Worm (Caenorhabditis elegans) whole organism, late embryonic: ENCODE measurements around the gene C36C5.15.

ENCODE experiments used
- C08G9.2 ChIP-seq: sonication (generic microtip); optimal IDR thresholded peaks from 2 replicates; lab custom pipeline; 2016; ENCODE audit warnings: mild to moderate bottlenecking, missing genetic modification characterization, moderate library complexity, missing compliant biosample characterization
- K02D7.2 ChIP-seq: sonication (generic microtip); optimal IDR thresholded peaks from 2 replicates; lab custom pipeline; 2017; ENCODE audit warnings: mild to moderate bottlenecking, missing genetic modification characterization, missing compliant biosample characterization
- T23F11.4 ChIP-seq: fragments of 200-800 bp; sonication (Bioruptor generic); optimal IDR thresholded peaks from 2 replicates; lab custom pipeline; 2018; ENCODE audit warnings: mild to moderate bottlenecking, missing genetic modification characterization, missing compliant biosample characterization
- ahr-1 ChIP-seq: sonication (generic microtip); optimal IDR thresholded peaks from 2 replicates; lab custom pipeline; 2016; ENCODE audit warnings: missing genetic modification characterization, missing compliant biosample characterization
- ceh-14 ChIP-seq: sonication (generic microtip); optimal IDR thresholded peaks from 2 replicates; lab custom pipeline; 2016; ENCODE audit warnings: missing genotype, missing genetic modification characterization, missing compliant biosample characterization
- ceh-18 ChIP-seq: sonication (generic microtip); optimal IDR thresholded peaks from 2 replicates; lab custom pipeline; 2016; ENCODE audit warnings: missing genetic modification characterization, missing compliant biosample characterization
- ceh-19 ChIP-seq: fragments of 200-800 bp; sonication (Bioruptor generic); optimal IDR thresholded peaks from 2 replicates; lab custom pipeline; 2018; ENCODE audit warnings: mild to moderate bottlenecking, missing genetic modification characterization, missing compliant biosample characterization
- ceh-24 ChIP-seq: sonication (generic microtip); optimal IDR thresholded peaks from 2 replicates; lab custom pipeline; 2016; ENCODE audit warnings: mild to moderate bottlenecking, missing genetic modification characterization, missing compliant biosample characterization
- ceh-30 ChIP-seq: fragments of 150-350 bp; optimal IDR thresholded peaks from 2 replicates; lab custom pipeline; 2014; ENCODE audit warnings: missing biosample characterization, missing genetic modification characterization
- ceh-31 ChIP-seq: sonication (generic microtip); optimal IDR thresholded peaks from 2 replicates; lab custom pipeline; 2016; ENCODE audit warnings: missing genetic modification characterization, missing compliant biosample characterization
- ceh-34 ChIP-seq: sonication (generic microtip); optimal IDR thresholded peaks from 2 replicates; lab custom pipeline; 2016; ENCODE audit warnings: mild to moderate bottlenecking, missing genetic modification characterization, missing compliant biosample characterization
- ceh-48 ChIP-seq: sonication (generic microtip); optimal IDR thresholded peaks from 2 replicates; lab custom pipeline; 2016; ENCODE audit warnings: missing genetic modification characterization, inconsistent platforms, missing compliant biosample characterization
- ceh-6 ChIP-seq: fragments of 200-800 bp; sonication (Bioruptor generic); optimal IDR thresholded peaks from 2 replicates; lab custom pipeline; 2018; ENCODE audit warnings: mild to moderate bottlenecking, missing genetic modification characterization, missing compliant biosample characterization
- che-1 ChIP-seq: sonication (generic microtip); optimal IDR thresholded peaks from 2 replicates; lab custom pipeline; 2016; ENCODE audit warnings: mild to moderate bottlenecking, missing genetic modification characterization, missing compliant biosample characterization
- elt-2 ChIP-seq: sonication (generic microtip); optimal IDR thresholded peaks from 2 replicates; lab custom pipeline; 2016; ENCODE audit warnings: missing genetic modification reagents, missing genetic modification characterization, missing compliant biosample characterization
- fkh-6 ChIP-seq: sonication (generic microtip); optimal IDR thresholded peaks from 2 replicates; lab custom pipeline; 2016; ENCODE audit warnings: missing genetic modification characterization, missing compliant biosample characterization
- hlh-13 ChIP-seq: fragments of 200-800 bp; sonication (Bioruptor generic); optimal IDR thresholded peaks from 2 replicates; lab custom pipeline; 2018; ENCODE audit warnings: mild to moderate bottlenecking, missing genetic modification characterization, missing compliant biosample characterization
- hlh-15 ChIP-seq: sonication (generic microtip); optimal IDR thresholded peaks from 2 replicates; lab custom pipeline; 2016; ENCODE audit warnings: missing genetic modification characterization, missing compliant biosample characterization
- hlh-6 ChIP-seq: sonication (generic microtip); optimal IDR thresholded peaks from 2 replicates; lab custom pipeline; 2016; ENCODE audit warnings: missing genotype, missing genetic modification characterization, missing compliant biosample characterization
- lim-6 ChIP-seq: sonication (generic microtip); optimal IDR thresholded peaks from 2 replicates; lab custom pipeline; 2016; ENCODE audit warnings: missing genetic modification characterization, missing compliant biosample characterization
- nfya-1 ChIP-seq: sonication (generic microtip); optimal IDR thresholded peaks from 2 replicates; lab custom pipeline; 2017; ENCODE audit warnings: missing genetic modification characterization, mild to moderate bottlenecking, missing compliant biosample characterization, antibody characterized with exemption, moderate library complexity
- nhr-232 ChIP-seq: sonication (generic microtip); optimal IDR thresholded peaks from 2 replicates; lab custom pipeline; 2016; ENCODE audit warnings: missing genetic modification characterization, missing compliant biosample characterization
- pag-3 ChIP-seq: sonication (generic microtip); optimal IDR thresholded peaks from 2 replicates; lab custom pipeline; 2016; ENCODE audit warnings: missing compliant biosample characterization, missing genetic modification characterization, borderline replicate concordance
- pqm-1 ChIP-seq: sonication (generic microtip); optimal IDR thresholded peaks from 2 replicates; lab custom pipeline; 2016; ENCODE audit warnings: missing genetic modification characterization, missing compliant biosample characterization
- rnt-1 ChIP-seq: sonication (generic microtip); optimal IDR thresholded peaks from 2 replicates; lab custom pipeline; 2016; ENCODE audit warnings: missing genetic modification characterization, missing compliant biosample characterization
- sox-2 ChIP-seq: fragments of 200-800 bp; sonication (Bioruptor generic); IDR thresholded peaks from 2 replicates; pipeline ENCODE4 v1.3.6; 2022; ENCODE audit warnings: missing genetic modification reagents, missing genetic modification characterization, missing compliant biosample characterization
- sox-4 ChIP-seq: sonication (generic microtip); optimal IDR thresholded peaks from 2 replicates; lab custom pipeline; 2017; ENCODE audit warnings: mild to moderate bottlenecking, missing genetic modification characterization, inconsistent platforms, missing compliant biosample characterization
- tbx-2 ChIP-seq: sonication (generic microtip); optimal IDR thresholded peaks from 2 replicates; lab custom pipeline; 2016; ENCODE audit warnings: missing genetic modification characterization, missing compliant biosample characterization
- unc-42 ChIP-seq: sonication (generic microtip); optimal IDR thresholded peaks from 2 replicates; lab custom pipeline; 2016; ENCODE audit warnings: missing genotype, missing genetic modification characterization, missing compliant biosample characterization
- unc-55 ChIP-seq: sonication (generic microtip); optimal IDR thresholded peaks from 2 replicates; lab custom pipeline; 2017; ENCODE audit warnings: missing biosample characterization, missing genetic modification reagents, missing genetic modification characterization
- unc-86 ChIP-seq: sonication (generic microtip); optimal IDR thresholded peaks from 2 replicates; lab custom pipeline; 2016; ENCODE audit warnings: missing genetic modification characterization, missing compliant biosample characterization
- zip-5 ChIP-seq: sonication (generic microtip); optimal IDR thresholded peaks from 2 replicates; lab custom pipeline; 2016; ENCODE audit warnings: missing genetic modification characterization, missing compliant biosample characterization
- ztf-16 ChIP-seq: sonication (generic microtip); optimal IDR thresholded peaks from 2 replicates; lab custom pipeline; 2017; ENCODE audit warnings: missing genetic modification characterization, missing compliant biosample characterization

The C36C5.15 gene

ce11 chrV:3200323-3200722 lies 31.8 kb upstream of the C36C5.15 start, which contains the start of gene K08D9.4:
TSS of gene K08D9.4 (minus strand) at chrV:3200423.
- no peak for TF ChIP-seq pag-3 (tag; lab: Kevin White, UChicago)
- no peak for TF ChIP-seq pqm-1
- no peak for TF ChIP-seq ceh-18

ce11 chrV:3196832-3197329 lies 28.3 kb upstream of the C36C5.15 start, which contains the start of the genes Y73C8B.1 and Y73C8B.5:
TSS of gene Y73C8B.1 (minus strand) at chrV:3196882.
TSS of gene Y73C8B.5 (plus strand) at chrV:3197268.
- TF ChIP-seq ceh-34 (tag; lab: Kevin White, UChicago), result no peak
- TF ChIP-seq ceh-6, result no peak
- TF ChIP-seq che-1, result no peak
- TF ChIP-seq ahr-1 (tag; lab: Kevin White, UChicago), result no peak
- TF ChIP-seq unc-86 (tag; lab: Kevin White, UChicago), result no peak
- TF ChIP-seq pqm-1, result no peak
- TF ChIP-seq elt-2, result no peak
- TF ChIP-seq ceh-14 (tag; lab: Kevin White, UChicago), result no peak
- no peak for TF ChIP-seq ceh-31 (tag; lab: Kevin White, UChicago)
- TF ChIP-seq ceh-24 (tag; lab: Kevin White, UChicago), result no peak
- no peak for TF ChIP-seq sox-4 (tag; lab: Kevin White, UChicago)
- no peak for TF ChIP-seq hlh-15 (tag; lab: Kevin White, UChicago)
- no peak for TF ChIP-seq nhr-232 (tag; lab: Kevin White, UChicago)
- no peak for TF ChIP-seq C08G9.2 (tag; lab: Kevin White, UChicago)
- no peak for TF ChIP-seq hlh-6
- TF ChIP-seq tbx-2 (tag; lab: Kevin White, UChicago), result no peak
- TF ChIP-seq hlh-13 (GFP tag; lab: Kevin White, UChicago), result no peak
- no peak for TF ChIP-seq K02D7.2 (tag; lab: Kevin White, UChicago)

- TF ChIP-seq nfya-1 (tag; lab: Kevin White, UChicago), result peak; percentile 89
- TF ChIP-seq nhr-232 (tag; lab: Kevin White, UChicago), result no peak
These were observed 27.3 kb upstream of the C36C5.15 start for ce11 chrV:3195814-3196213.

- TF ChIP-seq ahr-1 (tag; lab: Kevin White, UChicago), result no peak
- no peak for TF ChIP-seq T23F11.4 (GFP tag; lab: Kevin White, UChicago)
- TF ChIP-seq nfya-1 (tag; lab: Kevin White, UChicago), result no peak
- TF ChIP-seq, all 69 proteins: peak for 0
These were observed 26.5 kb upstream of the C36C5.15 start, which contains the start of gene Y73C8B.2 for ce11 chrV:3194952-3195450. TSS of gene Y73C8B.2 (minus strand) at chrV:3195002.

ce11 chrV:3193091-3193608 lies 24.6 kb upstream of the C36C5.15 start, which contains the start of the genes Y73C8B.3 and Y73C8B.9:
TSS of gene Y73C8B.3 (minus strand) at chrV:3193237.
TSS of gene Y73C8B.9 (plus strand) at chrV:3193558.
- TF ChIP-seq ceh-14 (tag; lab: Kevin White, UChicago) (no peak), ztf-16 (tag; lab: Kevin White, UChicago) (no peak), elt-2 (peak; percentile 74), ceh-30 (peak; percentile 90)

DNA sequence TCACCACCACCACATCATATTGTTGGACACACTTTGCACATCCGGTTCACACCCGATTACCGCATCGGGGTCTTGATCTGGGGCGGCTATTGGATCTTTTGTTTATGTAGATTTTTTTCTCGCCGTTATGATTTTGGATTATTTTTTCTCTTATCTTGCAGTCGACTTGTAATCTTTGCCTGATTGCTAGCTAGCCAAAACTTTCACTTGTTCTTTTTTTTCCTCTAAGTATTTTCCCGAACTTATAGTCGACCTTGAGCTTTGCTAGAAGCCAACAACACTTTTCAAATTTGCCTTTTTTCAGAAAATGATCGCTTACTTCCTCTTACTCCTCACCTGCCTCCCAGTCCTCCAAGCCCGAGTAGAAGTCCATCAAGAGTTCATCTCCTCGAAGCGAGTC lies 19.5 kb upstream of the C36C5.15 start, which contains the start of gene lag-2:
lag-2 (plus strand) TSS at position 301 of the 400 bp plus-strand sequence.
- TF ChIP-seq lim-6 (tag; lab: Kevin White, UChicago) (no peak), ztf-16 (tag; lab: Kevin White, UChicago) (no peak), rnt-1 (tag; lab: Kevin White, UChicago) (no peak), hlh-6 (no peak), sox-2 (GFP tag; lab: Robert Waterston, UW) (no peak), fkh-6 (tag; lab: Kevin White, UChicago) (no peak), unc-42 (no peak), ceh-48 (no peak), T23F11.4 (GFP tag; lab: Kevin White, UChicago) (no peak), zip-5 (tag; lab: Kevin White, UChicago) (no peak), elt-2 (no peak), C08G9.2 (tag; lab: Kevin White, UChicago) (no peak), unc-55 (GFP tag; lab: Kevin White, UChicago) (no peak), ceh-31 (tag; lab: Kevin White, UChicago) (no peak), ceh-19 (no peak), sox-4 (tag; lab: Kevin White, UChicago) (no peak)
